Fruit fly (Drosophila melanogaster) whole organism, embryonic: ENCODE data around the gene anchor.

Experiments used
- Atf6 ChIP-seq: fragments of 200-800 bp; sonication (Bioruptor generic); IDR thresholded peaks from 2 replicates; pipeline ENCODE4 v1.3.6; 2022; ENCODE audit warnings: missing biosample characterization, missing genetic modification characterization
- Bgb ChIP-seq: fragments of 200-800 bp; sonication (Bioruptor generic); IDR thresholded peaks from 2 replicates; pipeline ENCODE4 v1.3.6; 2022; ENCODE audit warnings: missing biosample characterization, missing genetic modification characterization; ENCODE audit not compliant: partially characterized antibody
- C15 ChIP-seq: fragments of 200-800 bp; sonication (Bioruptor generic); IDR thresholded peaks from 3 replicates; pipeline ENCODE4 v1.3.6; 2022; ENCODE audit warnings: missing biosample characterization, missing genetic modification characterization
- CG10543 ChIP-seq: fragments of 200-800 bp; sonication (Bioruptor generic); optimal IDR thresholded peaks from 3 replicates; lab custom pipeline; 2017; ENCODE audit warnings: missing biosample characterization, mild to moderate bottlenecking, missing genetic modification characterization, moderate library complexity
- CG11456 ChIP-seq: fragments of 200-800 bp; sonication (Bioruptor generic); IDR thresholded peaks from 3 replicates; pipeline ENCODE4 v1.3.6; 2022; ENCODE audit warnings: missing biosample characterization, missing genetic modification characterization
- CG12659 ChIP-seq: fragments of 200-800 bp; sonication (Bioruptor generic); optimal IDR thresholded peaks from 3 replicates; lab custom pipeline; 2017; ENCODE audit warnings: mild to moderate bottlenecking, missing biosample characterization, missing genetic modification reagents, missing genetic modification characterization
- CG13775 ChIP-seq: fragments of 200-800 bp; sonication (Bioruptor generic); optimal IDR thresholded peaks from 3 replicates; lab custom pipeline; 2017; ENCODE audit warnings: missing biosample characterization, mild to moderate bottlenecking, missing genetic modification characterization
- CG15011 ChIP-seq: fragments of 200-800 bp; sonication (Bioruptor generic); optimal IDR thresholded peaks from 3 replicates; lab custom pipeline; 2018; ENCODE audit warnings: missing biosample characterization, mild to moderate bottlenecking, missing genetic modification characterization
- CG18011 ChIP-seq: fragments of 200-800 bp; sonication (Bioruptor generic); optimal IDR thresholded peaks from 2 replicates; lab custom pipeline; 2017; ENCODE audit warnings: missing biosample characterization, missing genetic modification characterization, mild to moderate bottlenecking, moderate library complexity, missing genotype
- CG18599 ChIP-seq: fragments of 200-800 bp; sonication (Bioruptor generic); optimal IDR thresholded peaks from 3 replicates; lab custom pipeline; 2017; ENCODE audit warnings: missing biosample characterization, missing genetic modification characterization, mild to moderate bottlenecking, moderate library complexity, missing genetic modification reagents
- CG31365 ChIP-seq: fragments of 200-800 bp; sonication (Bioruptor generic); optimal IDR thresholded peaks from 2 replicates; lab custom pipeline; 2018; ENCODE audit warnings: missing biosample characterization, mild to moderate bottlenecking, missing genetic modification characterization
- CG31441 ChIP-seq: fragments of 200-800 bp; sonication (Bioruptor generic); IDR thresholded peaks from 2 replicates; pipeline ENCODE4 v1.3.6; 2022; ENCODE audit warnings: missing biosample characterization, missing genetic modification characterization
- CG43689 ChIP-seq: fragments of 200-800 bp; sonication (Bioruptor generic); IDR thresholded peaks from 2 replicates; pipeline ENCODE4 v1.3.6; 2022; ENCODE audit warnings: missing biosample characterization, missing genetic modification characterization
- CG5180 ChIP-seq: fragments of 200-800 bp; sonication (Bioruptor generic); optimal IDR thresholded peaks from 3 replicates; lab custom pipeline; 2017; ENCODE audit warnings: missing biosample characterization, missing genetic modification characterization, mild to moderate bottlenecking, moderate library complexity, missing genetic modification reagents
- CG6683 ChIP-seq: fragments of 200-800 bp; sonication (Bioruptor generic); optimal IDR thresholded peaks from 2 replicates; lab custom pipeline; 2017; ENCODE audit warnings: missing biosample characterization, mild to moderate bottlenecking, missing genetic modification characterization, missing genetic modification reagents
- CG6689 ChIP-seq: fragments of 200-800 bp; sonication (Bioruptor generic); IDR thresholded peaks from 2 replicates; pipeline ENCODE4 v1.3.6; 2022; ENCODE audit warnings: missing biosample characterization, missing genetic modification characterization
- CG6791 ChIP-seq: fragments of 200-800 bp; sonication (Bioruptor generic); IDR thresholded peaks from 3 replicates; pipeline ENCODE4 v1.3.6; 2022; ENCODE audit warnings: missing biosample characterization, missing genetic modification characterization; ENCODE audit not compliant: partially characterized antibody
- CG6854 ChIP-seq: fragments of 200-800 bp; sonication (Bioruptor generic); optimal IDR thresholded peaks from 3 replicates; lab custom pipeline; 2017; ENCODE audit warnings: missing biosample characterization, mild to moderate bottlenecking, missing genetic modification characterization
- CG8089 ChIP-seq: fragments of 200-800 bp; sonication (Bioruptor generic); optimal IDR thresholded peaks from 3 replicates; lab custom pipeline; 2016; ENCODE audit warnings: missing biosample characterization, missing genetic modification characterization
- CoRest ChIP-seq: fragments of 200-800 bp; sonication (Bioruptor generic); optimal IDR thresholded peaks from 3 replicates; lab custom pipeline; 2018; ENCODE audit warnings: missing biosample characterization, mild to moderate bottlenecking, missing genetic modification characterization, moderate library complexity
- Doc2 ChIP-seq: fragments of 200-800 bp; sonication (Bioruptor generic); IDR thresholded peaks from 2 replicates; pipeline ENCODE4 v1.3.6; 2022; ENCODE audit warnings: missing biosample characterization, missing genetic modification characterization
- Ets97D ChIP-seq: fragments of 200-800 bp; sonication (Bioruptor generic); optimal IDR thresholded peaks from 3 replicates; lab custom pipeline; 2016; ENCODE audit warnings: missing biosample characterization, missing genetic modification characterization
- Lhr ChIP-seq: fragments of 200-800 bp; sonication (Bioruptor generic); optimal IDR thresholded peaks from 3 replicates; lab custom pipeline; 2017; ENCODE audit warnings: mild to moderate bottlenecking, missing biosample characterization, missing genetic modification reagents, missing genetic modification characterization
- MESR4 ChIP-seq: fragments of 200-800 bp; sonication (Bioruptor generic); optimal IDR thresholded peaks from 2 replicates; lab custom pipeline; 2018; ENCODE audit warnings: missing biosample characterization, mild to moderate bottlenecking, missing genetic modification characterization, moderate library complexity
- MTF-1 ChIP-seq: fragments of 200-800 bp; sonication (Bioruptor generic); optimal IDR thresholded peaks from 2 replicates; lab custom pipeline; 2018; ENCODE audit warnings: missing biosample characterization, mild to moderate bottlenecking, missing genetic modification characterization, borderline replicate concordance
- NK7.1 ChIP-seq: fragments of 200-800 bp; sonication (Bioruptor generic); optimal IDR thresholded peaks from 3 replicates; lab custom pipeline; 2016; ENCODE audit warnings: missing biosample characterization, missing genetic modification characterization
- Nf-YB ChIP-seq: fragments of 200-800 bp; sonication (Bioruptor generic); optimal IDR thresholded peaks from 3 replicates; lab custom pipeline; 2019; ENCODE audit warnings: missing biosample characterization, mild to moderate bottlenecking, missing genetic modification characterization, moderate library complexity
- Opbp ChIP-seq: fragments of 200-800 bp; sonication (Bioruptor generic); IDR thresholded peaks from 3 replicates; pipeline ENCODE4 v1.3.6; 2022; ENCODE audit warnings: missing biosample characterization, missing genetic modification characterization; ENCODE audit not compliant: partially characterized antibody
- Sin3A ChIP-seq: fragments of >200 bp; optimal IDR thresholded peaks from 2 replicates; lab custom pipeline; 2018
- Sry-β ChIP-seq: fragments of 200-800 bp; sonication (Bioruptor generic); optimal IDR thresholded peaks from 2 replicates; lab custom pipeline; 2018; ENCODE audit warnings: missing biosample characterization, mild to moderate bottlenecking, missing genetic modification characterization, moderate library complexity
- ac ChIP-seq: fragments of 200-800 bp; sonication (Bioruptor generic); optimal IDR thresholded peaks from 3 replicates; lab custom pipeline; 2017; ENCODE audit warnings: missing biosample characterization, mild to moderate bottlenecking, missing genetic modification characterization
- dan ChIP-seq: fragments of 200-800 bp; sonication (Bioruptor generic); IDR thresholded peaks from 2 replicates; pipeline ENCODE4 v1.3.6; 2022; ENCODE audit warnings: missing biosample characterization, missing genetic modification characterization
- dysf ChIP-seq: fragments of 200-800 bp; sonication (Bioruptor generic); IDR thresholded peaks from 3 replicates; pipeline ENCODE4 v1.3.6; 2022; ENCODE audit warnings: missing biosample characterization, missing genetic modification characterization
- fd3F ChIP-seq: fragments of 200-800 bp; sonication (Bioruptor generic); optimal IDR thresholded peaks from 2 replicates; lab custom pipeline; 2018; ENCODE audit warnings: missing biosample characterization, mild to moderate bottlenecking, missing genetic modification characterization, moderate library complexity
- fd96Cb ChIP-seq: fragments of 200-800 bp; sonication (Bioruptor generic); optimal IDR thresholded peaks from 2 replicates; lab custom pipeline; 2018; ENCODE audit warnings: missing biosample characterization, mild to moderate bottlenecking, missing genetic modification characterization, moderate library complexity
- inv ChIP-seq: fragments of 200-800 bp; sonication (Bioruptor generic); IDR thresholded peaks from 2 replicates; pipeline ENCODE4 v1.3.6; 2022; ENCODE audit warnings: missing biosample characterization, missing genetic modification characterization; ENCODE audit not compliant: partially characterized antibody
- pfk ChIP-seq: fragments of 200-800 bp; sonication (Bioruptor generic); optimal IDR thresholded peaks from 2 replicates; lab custom pipeline; 2018; ENCODE audit warnings: missing biosample characterization, mild to moderate bottlenecking, missing genetic modification characterization, moderate library complexity
- phol ChIP-seq: fragments of 200-800 bp; sonication (Bioruptor generic); optimal IDR thresholded peaks from 3 replicates; lab custom pipeline; 2018; ENCODE audit warnings: missing biosample characterization, mild to moderate bottlenecking, missing genetic modification characterization, moderate library complexity
- row ChIP-seq: fragments of 200-800 bp; sonication (Bioruptor generic); IDR thresholded peaks from 3 replicates; pipeline ENCODE4 v1.3.6; 2022; ENCODE audit warnings: missing biosample characterization, missing genetic modification characterization
- run ChIP-seq: fragments of 200-800 bp; sonication (Bioruptor generic); optimal IDR thresholded peaks from 3 replicates; lab custom pipeline; 2018; ENCODE audit warnings: missing biosample characterization, mild to moderate bottlenecking, missing genetic modification characterization
- sc ChIP-seq, 3 experiments: fragments of >200 bp in 2 of 3; fragments of 200-800 bp in 1 of 3; sonication (Bioruptor generic) in 1 of 3; optimal IDR thresholded peaks; 2 replicates in 2 of 3; 3 replicates in 1 of 3; lab custom pipeline; 2017; ENCODE audit warnings: mild to moderate bottlenecking in 1 of 3, missing biosample characterization in 1 of 3, missing genetic modification characterization in 1 of 3, missing genetic modification reagents in 1 of 3
- seq ChIP-seq: fragments of 200-800 bp; sonication (Bioruptor generic); IDR thresholded peaks from 2 replicates; pipeline ENCODE4 v1.3.6; 2022; ENCODE audit warnings: missing biosample characterization, missing genetic modification characterization
- slbo ChIP-seq: fragments of 200-800 bp; sonication (Bioruptor generic); IDR thresholded peaks from 2 replicates; pipeline ENCODE4 v1.3.6; 2022; ENCODE audit warnings: missing biosample characterization, missing genetic modification characterization
- sug ChIP-seq: fragments of 200-800 bp; optimal IDR thresholded peaks from 2 replicates; lab custom pipeline; 2019; ENCODE audit warnings: missing biosample characterization, mild to moderate bottlenecking, missing genetic modification characterization, moderate library complexity
- tna ChIP-seq: fragments of 200-800 bp; sonication (Bioruptor generic); IDR thresholded peaks from 2 replicates; pipeline ENCODE4 v1.3.6; 2022; ENCODE audit warnings: missing biosample characterization, missing genetic modification characterization; ENCODE audit not compliant: partially characterized antibody
- trem ChIP-seq: fragments of 200-800 bp; optimal IDR thresholded peaks from 3 replicates; lab custom pipeline; 2019; ENCODE audit warnings: missing biosample characterization, mild to moderate bottlenecking, missing genetic modification characterization, moderate library complexity
- wek ChIP-seq: fragments of 200-800 bp; sonication (Bioruptor generic); optimal IDR thresholded peaks from 3 replicates; lab custom pipeline; 2018; ENCODE audit warnings: missing biosample characterization, mild to moderate bottlenecking, missing genetic modification characterization, moderate library complexity
- zfh1 ChIP-seq: fragments of 200-800 bp; sonication (Bioruptor generic); IDR thresholded peaks from 3 replicates; pipeline ENCODE4 v1.3.6; 2022; ENCODE audit warnings: missing biosample characterization, missing genetic modification characterization
- zfh2 ChIP-seq: fragments of 200-800 bp; sonication (Bioruptor generic); optimal IDR thresholded peaks from 2 replicates; lab custom pipeline; 2016; ENCODE audit warnings: missing biosample characterization, missing genetic modification characterization

anchor gene

dm6 chr3L:17655837-17656308 is 34.2 kb downstream of the anchor start (continued):
- peak; percentile 15 for TF ChIP-seq fd3F (GFP tag; lab: Kevin White, UChicago)
- TF ChIP-seq Sry-β (GFP tag; lab: Kevin White, UChicago): no peak
- peak; percentile 55 for TF ChIP-seq pfk (GFP tag; lab: Kevin White, UChicago)
- no peak for TF ChIP-seq Sin3A (lab: Kevin White, UChicago)
- peak; percentile 0 for TF ChIP-seq Lhr
- TF ChIP-seq run (tag; lab: Kevin White, UChicago): no peak
- no peak for TF ChIP-seq CoRest
- TF ChIP-seq CG31441 (GFP tag; lab: Robert Waterston, UW): 0 out of 2 replicates have a peak, but pooled peaks have one; percentile 14
- TF ChIP-seq sug (tag; lab: Kevin White, UChicago): peak; percentile 73
- TF ChIP-seq CG11456 (GFP tag; lab: Robert Waterston, UW): no peak
- TF ChIP-seq zfh2 (GFP tag; lab: Kevin White, UChicago): no peak
- no peak for TF ChIP-seq Opbp (GFP tag; lab: Robert Waterston, UW)
- 0 out of 2 replicates have a peak, but pooled peaks have one; percentile 20 for TF ChIP-seq slbo (GFP tag; lab: Robert Waterston, UW)
- peak; percentile 12 for TF ChIP-seq CG18011 (GFP tag; lab: Kevin White, UChicago)
- no peak for TF ChIP-seq Bgb (GFP tag; lab: Robert Waterston, UW)
- TF ChIP-seq trem (tag; lab: Kevin White, UChicago): peak; percentile 4
- TF ChIP-seq Nf-YB (GFP tag; lab: Kevin White, UChicago): peak; percentile 17
- no peak for TF ChIP-seq sc (optimal IDR thresholded peaks at IDR 0.05; lab: Kevin White, UChicago)
- TF ChIP-seq sc (GFP tag; optimal IDR thresholded peaks at IDR 0.05; lab: Kevin White, UChicago): no peak
- peak; percentile 34 for TF ChIP-seq wek (GFP tag; lab: Kevin White, UChicago)
- peak; percentile 38 for TF ChIP-seq CG12659 (GFP tag; lab: Kevin White, UChicago)
- no peak for TF ChIP-seq phol (tag; lab: Kevin White, UChicago)
- no peak for TF ChIP-seq CG43689
- peak; percentile 62; the same call in 1 of the 2 replicates for TF ChIP-seq Atf6 (GFP tag; lab: Robert Waterston, UW)
- peak; percentile 52 for TF ChIP-seq MTF-1 (GFP tag; lab: Kevin White, UChicago)
- peak; percentile 18 for TF ChIP-seq CG31365 (tag; lab: Kevin White, UChicago)
- no peak for TF ChIP-seq CG6791
- TF ChIP-seq seq (GFP tag; lab: Robert Waterston, UW): peak; percentile 54; the same call in 1 of the 2 replicates
- no peak for TF ChIP-seq C15 (GFP tag; lab: Robert Waterston, UW)
- no peak for TF ChIP-seq dysf (GFP tag; lab: Robert Waterston, UW)
- no peak for TF ChIP-seq NK7.1 (GFP tag; lab: Kevin White, UChicago)
- TF ChIP-seq Doc2 (GFP tag; lab: Robert Waterston, UW): no peak
- TF ChIP-seq CG15011 (GFP tag; lab: Kevin White, UChicago): peak; percentile 19
- peak; percentile 51 for TF ChIP-seq CG5180 (GFP tag; lab: Kevin White, UChicago)
- TF ChIP-seq tna (GFP tag; lab: Robert Waterston, UW): 0 out of 2 replicates have a peak, but pooled peaks have one; percentile 29
- TF ChIP-seq zfh1: peak; percentile 51; the same call in 1 of the 3 replicates
- peak; percentile 8 for TF ChIP-seq CG13775 (GFP tag; lab: Kevin White, UChicago)
- peak; percentile 87 for TF ChIP-seq CG10543 (GFP tag; lab: Kevin White, UChicago)
- no peak for TF ChIP-seq CG8089
- TF ChIP-seq CG6683 (GFP tag; lab: Kevin White, UChicago): peak; percentile 55
- peak; percentile 9 for TF ChIP-seq fd96Cb (tag; lab: Kevin White, UChicago)
- no peak for TF ChIP-seq dan (GFP tag; lab: Robert Waterston, UW)
- no peak for TF ChIP-seq Ets97D (GFP tag; lab: Kevin White, UChicago)
- TF ChIP-seq CG6689 (GFP tag; lab: Robert Waterston, UW): no peak
- TF ChIP-seq CG18599: peak; percentile 83
- TF ChIP-seq ac: no peak
- TF ChIP-seq inv (GFP tag; lab: Robert Waterston, UW): no peak
- no peak for TF ChIP-seq MESR4
- peak; percentile 55 for TF ChIP-seq CG6854
- TF ChIP-seq row (GFP tag; lab: Robert Waterston, UW): 0 out of 3 replicates have a peak, but pooled peaks have one; percentile 19
